Worm (Caenorhabditis elegans) whole organism, L2 larva: ENCODE results near the gene mps-1.

Experiments
- F13H6.1 ChIP-seq: sonication (generic microtip); optimal IDR thresholded peaks from 2 replicates; lab custom pipeline; 2016; ENCODE audit warnings: missing genetic modification characterization, missing compliant biosample characterization
- R02D3.7 ChIP-seq: fragments of 150-350 bp; optimal IDR thresholded peaks from 2 replicates; lab custom pipeline; 2014; ENCODE audit warnings: missing biosample characterization, missing genetic modification characterization
- ZK546.5 ChIP-seq: sonication (generic microtip); optimal IDR thresholded peaks from 2 replicates; lab custom pipeline; 2017; ENCODE audit warnings: missing biosample characterization, missing genetic modification characterization
- lin-13 ChIP-seq: fragments of 150-350 bp; optimal IDR thresholded peaks from 2 replicates; lab custom pipeline; 2014; ENCODE audit warnings: missing biosample characterization, missing genetic modification reagents, missing genetic modification characterization
- nhr-237 ChIP-seq: fragments of 150-350 bp; optimal IDR thresholded peaks from 2 replicates; lab custom pipeline; 2014; ENCODE audit warnings: missing biosample characterization, missing genetic modification characterization
- zag-1 ChIP-seq: fragments of 150-350 bp; optimal IDR thresholded peaks from 2 replicates; lab custom pipeline; 2014; ENCODE audit warnings: missing biosample characterization, missing genetic modification characterization
- ztf-11 ChIP-seq: sonication (generic microtip); optimal IDR thresholded peaks from 2 replicates; lab custom pipeline; 2017; ENCODE audit warnings: missing biosample characterization, missing genetic modification characterization
- ztf-4 ChIP-seq: fragments of 150-350 bp; optimal IDR thresholded peaks from 2 replicates; lab custom pipeline; 2014; ENCODE audit warnings: missing biosample characterization, missing genetic modification characterization

ce11 chrII:6252707-6253106, 41.5 kb downstream of the mps-1 start:
- TF ChIP-seq F13H6.1 (tag; lab: Kevin White, UChicago) (no peak), lin-13 (no peak), R02D3.7 (tag; lab: Kevin White, UChicago) (no peak), ztf-11 (tag; lab: Kevin White, UChicago) (no peak), ZK546.5 (tag; lab: Kevin White, UChicago) (no peak), nhr-237 (no peak), zag-1 (tag; lab: Kevin White, UChicago) (no peak), ztf-4 (tag; lab: Kevin White, UChicago) (no peak)
